Worm (Caenorhabditis elegans) whole organism, young adult: ENCODE measurements around the gene W06G6.2.

Source experiments
- F23B12.7 ChIP-seq: sonication (generic microtip); optimal IDR thresholded peaks from 2 replicates; lab custom pipeline; 2017; ENCODE audit warnings: missing genetic modification characterization, mild to moderate bottlenecking, missing compliant biosample characterization, antibody characterized with exemption, moderate library complexity; ENCODE audit not compliant: insufficient read depth
- ZK185.1 ChIP-seq: sonication (generic microtip); optimal IDR thresholded peaks from 2 replicates; lab custom pipeline; 2016; ENCODE audit warnings: mild to moderate bottlenecking, missing genetic modification characterization, missing compliant biosample characterization; ENCODE audit not compliant: poor library complexity, severe bottlenecking
- ama-1 ChIP-seq, 3 experiments: fragments of 150-350 bp in 1 of 3; sonication (generic microtip) in 2 of 3; optimal IDR thresholded peaks; 2 replicates each; lab custom pipeline; 2014 to 2018; ENCODE audit warnings: missing biosample characterization in 2 of 3, missing genetic modification characterization in 2 of 3, missing genetic modification reagents in 2 of 3
- bed-1 ChIP-seq: fragments of 200-800 bp; sonication (Bioruptor generic); IDR thresholded peaks from 2 replicates; pipeline ENCODE4 v1.3.6; 2022; ENCODE audit warnings: missing genetic modification reagents, missing genetic modification characterization, missing compliant biosample characterization
- hlh-26 ChIP-seq: fragments of 200-800 bp; sonication (Bioruptor generic); conservative IDR thresholded peaks from 2 replicates; pipeline ENCODE4 v1.3.6; 2022; ENCODE audit warnings: missing genetic modification reagents, missing genetic modification characterization, missing compliant biosample characterization
- mes-4 ChIP-seq: sonication (generic microtip); optimal IDR thresholded peaks from 2 replicates; lab custom pipeline; 2016; ENCODE audit warnings: missing genotype, missing genetic modification characterization, missing compliant biosample characterization
- nfya-1 ChIP-seq: sonication (generic microtip); optimal IDR thresholded peaks from 2 replicates; lab custom pipeline; 2017; ENCODE audit warnings: antibody characterized with exemption, missing compliant biosample characterization, missing genetic modification characterization, borderline replicate concordance; ENCODE audit not compliant: insufficient read depth
- nhr-80 ChIP-seq: sonication (generic microtip); optimal IDR thresholded peaks from 2 replicates; lab custom pipeline; 2016; ENCODE audit warnings: missing genetic modification characterization, missing compliant biosample characterization
- tbp1 ChIP-seq: fragments of 200-800 bp; sonication (Bioruptor generic); optimal IDR thresholded peaks from 2 replicates; lab custom pipeline; 2018; ENCODE audit warnings: mild to moderate bottlenecking, missing genetic modification characterization, missing compliant biosample characterization
- unc-62 ChIP-seq: fragments of 150-350 bp; optimal IDR thresholded peaks from 2 replicates; lab custom pipeline; 2014; ENCODE audit warnings: missing biosample characterization, missing genetic modification reagents, missing genetic modification characterization
- ztf-26 ChIP-seq: sonication (generic microtip); optimal IDR thresholded peaks from 2 replicates; lab custom pipeline; 2017; ENCODE audit warnings: missing genetic modification characterization, missing compliant biosample characterization
- ztf-28 ChIP-seq: fragments of 200-800 bp; sonication (Bioruptor generic); IDR thresholded peaks from 2 replicates; pipeline ENCODE4 v1.3.6; 2022; ENCODE audit warnings: missing genetic modification reagents, missing genetic modification characterization, missing compliant biosample characterization
- ztf-6 ChIP-seq: fragments of 200-800 bp; sonication (Bioruptor generic); IDR thresholded peaks from 2 replicates; pipeline ENCODE4 v1.3.6; 2022; ENCODE audit warnings: missing genetic modification reagents, missing genetic modification characterization, missing compliant biosample characterization

DNA sequence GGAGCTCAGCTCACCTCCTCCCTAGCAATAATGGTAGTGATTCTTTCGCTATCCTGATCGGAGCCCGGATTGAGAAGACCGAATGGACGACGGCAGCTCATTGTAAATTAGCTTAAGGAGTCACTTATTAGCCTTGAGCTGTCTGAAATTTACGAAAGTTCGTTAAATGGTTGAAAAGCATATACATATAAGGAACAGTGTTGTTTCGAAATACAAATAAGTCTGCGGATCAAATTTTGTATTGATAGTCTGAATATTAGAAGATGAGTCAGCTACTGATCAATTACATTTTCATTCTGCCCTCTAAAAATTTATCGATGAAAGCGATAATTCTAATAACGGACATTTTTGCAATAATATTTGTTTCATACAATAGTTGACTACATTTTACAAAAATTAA lies 37.6 kb downstream of the W06G6.2 start, which contains the start of gene F14F8.14:
- TF ChIP-seq ztf-28 (GFP tag; lab: Robert Waterston, UW) (no peak), ama-1 (optimal IDR thresholded peaks at IDR 0.05; lab: Kevin White, UChicago) (no peak), ama-1 (GFP tag; optimal IDR thresholded peaks at IDR 0.05; lab: Kevin White, UChicago) (no peak), nhr-80 (tag; lab: Kevin White, UChicago) (no peak), F23B12.7 (tag; lab: Kevin White, UChicago) (no peak), hlh-26 (GFP tag; lab: Robert Waterston, UW) (no peak), ZK185.1 (tag; lab: Kevin White, UChicago) (no peak), ztf-6 (GFP tag; lab: Robert Waterston, UW) (no peak), unc-62 (GFP tag; lab: Kevin White, UChicago) (no peak), nfya-1 (no peak), bed-1 (GFP tag; lab: Robert Waterston, UW) (no peak), tbp1 (GFP tag; lab: Kevin White, UChicago) (no peak), ztf-26 (no peak), mes-4 (tag; lab: Kevin White, UChicago) (no peak)
